Fruit fly (Drosophila melanogaster) whole organism, wandering third instar larva: ENCODE data around the gene MFS3.

Experiments
- CG9705 ChIP-seq: fragments of 200-800 bp; sonication (Bioruptor generic); optimal IDR thresholded peaks from 2 replicates; lab custom pipeline; 2018; ENCODE audit warnings: missing biosample characterization, mild to moderate bottlenecking, missing genetic modification characterization
- Dfd ChIP-seq: fragments of >200 bp; optimal IDR thresholded peaks from 2 replicates; lab custom pipeline; 2017; ENCODE audit warnings: missing biosample characterization, missing genetic modification characterization
- GATAd ChIP-seq: sonication (Bioruptor generic); optimal IDR thresholded peaks from 2 replicates; lab custom pipeline; 2016; ENCODE audit warnings: missing biosample characterization, missing genetic modification characterization
- HLH106 ChIP-seq: fragments of 200-800 bp; optimal IDR thresholded peaks from 3 replicates; lab custom pipeline; 2019; ENCODE audit warnings: missing biosample characterization, mild to moderate bottlenecking, missing genetic modification characterization, moderate library complexity
- Hr78 ChIP-seq: fragments of >200 bp; optimal IDR thresholded peaks from 2 replicates; lab custom pipeline; 2017; ENCODE audit warnings: missing biosample characterization, missing genetic modification characterization
- Jra ChIP-seq: sonication (Bioruptor generic); optimal IDR thresholded peaks from 2 replicates; lab custom pipeline; 2016; ENCODE audit warnings: missing biosample characterization, missing genetic modification characterization
- Myc ChIP-seq: fragments of >200 bp; optimal IDR thresholded peaks from 2 replicates; lab custom pipeline; 2017
- dl ChIP-seq, 2 experiments: fragments of 175-275, 200-275 bp in 1 of 2; fragments of 200-275 bp in 1 of 2; sonication (Bioruptor generic); optimal IDR thresholded peaks; lab custom pipeline; 2018; ENCODE audit warnings: mild to moderate bottlenecking in 2 of 2, missing biosample characterization in 2 of 2, missing genetic modification characterization in 2 of 2, moderate library complexity in 2 of 2; ENCODE audit not compliant: partially characterized antibody in 2 of 2, insufficient read depth in 1 of 2
- jim ChIP-seq: fragments of 175-275, 200-325 bp; sonication (Bioruptor generic); optimal IDR thresholded peaks from 2 replicates; lab custom pipeline; 2016; ENCODE audit warnings: missing biosample characterization, mild to moderate bottlenecking, missing genetic modification characterization
- pan ChIP-seq: fragments of >200 bp; optimal IDR thresholded peaks from 2 replicates; lab custom pipeline; 2017
- psq ChIP-seq: fragments of 200-800 bp; sonication (Bioruptor generic); optimal IDR thresholded peaks from 3 replicates; lab custom pipeline; 2017; ENCODE audit warnings: missing biosample characterization, mild to moderate bottlenecking, missing genetic modification characterization, moderate library complexity

- TF ChIP-seq Jra (GFP tag; lab: Kevin White, UChicago) (no peak), HLH106 (tag; lab: Kevin White, UChicago) (no peak), Myc (lab: Kevin White, UChicago) (no peak), Hr78 (GFP tag; lab: Kevin White, UChicago) (no peak), jim (GFP tag; lab: Kevin White, UChicago) (no peak), GATAd (GFP tag; lab: Kevin White, UChicago) (no peak), CG9705 (GFP tag; lab: Kevin White, UChicago) (no peak), psq (GFP tag; lab: Kevin White, UChicago) (no peak), pan (lab: Kevin White, UChicago) (no peak), Dfd (GFP tag; lab: Kevin White, UChicago) (no peak), dl (GFP tag; optimal IDR thresholded peaks at IDR 0.05; lab: Kevin White, UChicago; ENCODE audit: insufficient read depth in 1 of 2, partially characterized antibody in 2 of 2) (no peak)
These were observed 15.7 kb downstream of the MFS3 start, which contains the start of gene Tango14 for dm6 chr2L:1158519-1159319.
